Comparison of ENCODE assay signal across 1 fruit fly cellular context in genomic region chr2L:2420490-2420889, dm6.
TF ChIP-seq lines count a peak whose summit lies in the region.

Gene CG9886, plus strand, starts transcription at chr2L:2420830.

TF ChIP-seq in whole organism, embryonic, 481 proteins besides CTCF, POLR2A, EP300 and RAD21 (continued from another document and continues in another):
- no peak for TF ChIP-seq Opbp (GFP tag; IDR thresholded peaks at IDR 0.05; lab: Robert Waterston, UW; ENCODE audit: partially characterized antibody)
- TF ChIP-seq CG12104 (GFP tag; optimal IDR thresholded peaks at IDR 0.05; lab: Kevin White, UChicago) = peak; percentile 29
- TF ChIP-seq Optix (GFP tag; IDR thresholded peaks at IDR 0.05; lab: Robert Waterston, UW) = no peak
- peak; percentile 58 for TF ChIP-seq Max (GFP tag; optimal IDR thresholded peaks at IDR 0.05; lab: Kevin White, UChicago)
- TF ChIP-seq CG3163 (GFP tag; optimal IDR thresholded peaks at IDR 0.05; lab: Kevin White, UChicago) = no peak
- TF ChIP-seq bigmax (GFP tag; optimal IDR thresholded peaks at IDR 0.05; lab: Kevin White, UChicago) = no peak
- TF ChIP-seq Dref (GFP tag; IDR thresholded peaks at IDR 0.05; lab: Robert Waterston, UW) = no peak
- no peak for TF ChIP-seq emc (GFP tag; optimal IDR thresholded peaks at IDR 0.05; lab: Kevin White, UChicago)
- no peak for TF ChIP-seq br (optimal IDR thresholded peaks at IDR 0.05; lab: Kevin White, UChicago)
- no peak for TF ChIP-seq corto (GFP tag; optimal IDR thresholded peaks at IDR 0.05; lab: Kevin White, UChicago)
- peak; percentile 82 for TF ChIP-seq Xrp1 (GFP tag; IDR thresholded peaks at IDR 0.05; lab: Robert Waterston, UW)
- 0 out of 2 replicates have a peak, but pooled peaks have one; percentile 16 for TF ChIP-seq CG10959 (GFP tag; IDR thresholded peaks at IDR 0.05; lab: Robert Waterston, UW)
- peak; percentile 57 for TF ChIP-seq CG7556 (GFP tag; optimal IDR thresholded peaks at IDR 0.05; lab: Kevin White, UChicago)
- TF ChIP-seq Fer1 (GFP tag; optimal IDR thresholded peaks at IDR 0.05; lab: Kevin White, UChicago) = peak; percentile 77
- TF ChIP-seq CG17186 (GFP tag; optimal IDR thresholded peaks at IDR 0.05; lab: Kevin White, UChicago) = peak; percentile 6
- TF ChIP-seq Bteb2 (GFP tag; optimal IDR thresholded peaks at IDR 0.05; lab: Kevin White, UChicago) = peak; percentile 34
- TF ChIP-seq amos (GFP tag; IDR thresholded peaks at IDR 0.05; lab: Robert Waterston, UW; ENCODE audit: partially characterized antibody) = no peak
- TF ChIP-seq Awh (GFP tag; IDR thresholded peaks at IDR 0.05; lab: Robert Waterston, UW) = no peak
- no peak for TF ChIP-seq GATAe (GFP tag; conservative IDR thresholded peaks at IDR 0.05; lab: Robert Waterston, UW)
- no peak for TF ChIP-seq NFAT (GFP tag; IDR thresholded peaks at IDR 0.05; lab: Robert Waterston, UW)
- TF ChIP-seq CG18011 (GFP tag; optimal IDR thresholded peaks at IDR 0.05; lab: Kevin White, UChicago) = peak; percentile 98
- TF ChIP-seq dysf (GFP tag; IDR thresholded peaks at IDR 0.05; lab: Robert Waterston, UW) = no peak
- no peak for TF ChIP-seq CG7963 (GFP tag; IDR thresholded peaks at IDR 0.05; lab: Robert Waterston, UW; ENCODE audit: partially characterized antibody)
- peak; percentile 70 for TF ChIP-seq nerfin-1 (tag; optimal IDR thresholded peaks at IDR 0.05; lab: Kevin White, UChicago)
- peak; percentile 30 for TF ChIP-seq YL-1 (GFP tag; optimal IDR thresholded peaks at IDR 0.05; lab: Kevin White, UChicago)
- TF ChIP-seq Hr78 (GFP tag; optimal IDR thresholded peaks at IDR 0.05; lab: Kevin White, UChicago) = no peak
- TF ChIP-seq Deaf1 (tag; optimal IDR thresholded peaks at IDR 0.05; lab: Kevin White, UChicago) = peak; percentile 44
- TF ChIP-seq wor (GFP tag; IDR thresholded peaks at IDR 0.05; lab: Robert Waterston, UW) = no peak
- no peak for TF ChIP-seq CG12769 (tag; optimal IDR thresholded peaks at IDR 0.05; lab: Kevin White, UChicago)
- TF ChIP-seq CG15073 (GFP tag; optimal IDR thresholded peaks at IDR 0.05; lab: Kevin White, UChicago) = no peak
- peak; percentile 53; the same call in 1 of the 2 replicates for TF ChIP-seq CG13287 (GFP tag; IDR thresholded peaks at IDR 0.05; lab: Robert Waterston, UW; ENCODE audit: partially characterized antibody)
- no peak for TF ChIP-seq sqz (GFP tag; optimal IDR thresholded peaks at IDR 0.05; lab: Kevin White, UChicago)
- TF ChIP-seq Gug (GFP tag; IDR thresholded peaks at IDR 0.05; lab: Robert Waterston, UW) = no peak
- TF ChIP-seq cwo (GFP tag; optimal IDR thresholded peaks at IDR 0.05; lab: Kevin White, UChicago) = peak; percentile 0
- TF ChIP-seq CG13894 (tag; optimal IDR thresholded peaks at IDR 0.05; lab: Kevin White, UChicago) = no peak
- no peak for TF ChIP-seq yki (optimal IDR thresholded peaks at IDR 0.05; lab: Kevin White, UChicago)
- TF ChIP-seq CG6175 (GFP tag; IDR thresholded peaks at IDR 0.05; lab: Robert Waterston, UW) = no peak
- TF ChIP-seq CG18262 (tag; optimal IDR thresholded peaks at IDR 0.05; lab: Kevin White, UChicago) = peak; percentile 74
- TF ChIP-seq CG13424 (tag; optimal IDR thresholded peaks at IDR 0.05; lab: Kevin White, UChicago) = peak; percentile 83
- TF ChIP-seq NC2α (GFP tag; optimal IDR thresholded peaks at IDR 0.05; lab: Kevin White, UChicago) = peak; percentile 3
- no peak for TF ChIP-seq gt (GFP tag; IDR thresholded peaks at IDR 0.05; lab: Robert Waterston, UW)
- no peak for TF ChIP-seq Gsc (GFP tag; IDR thresholded peaks at IDR 0.05; lab: Robert Waterston, UW)
- TF ChIP-seq Rfx (GFP tag; IDR thresholded peaks at IDR 0.05; lab: Robert Waterston, UW) = peak; percentile 61
- TF ChIP-seq Nf-YB (GFP tag; optimal IDR thresholded peaks at IDR 0.05; lab: Kevin White, UChicago) = peak; percentile 49
- TF ChIP-seq chm (GFP tag; IDR thresholded peaks at IDR 0.05; lab: Robert Waterston, UW) = no peak
- no peak for TF ChIP-seq fu2 (GFP tag; optimal IDR thresholded peaks at IDR 0.05; lab: Kevin White, UChicago)
- TF ChIP-seq danr (GFP tag; IDR thresholded peaks at IDR 0.05; lab: Robert Waterston, UW) = no peak
- no peak for TF ChIP-seq psq (GFP tag; optimal IDR thresholded peaks at IDR 0.05; lab: Kevin White, UChicago)
- peak; percentile 60 for TF ChIP-seq Nf-YC (tag; optimal IDR thresholded peaks at IDR 0.05; lab: Kevin White, UChicago)
- peak; percentile 15; the same call in 1 of the 2 replicates for TF ChIP-seq Adf1 (GFP tag; IDR thresholded peaks at IDR 0.05; lab: Robert Waterston, UW)
- TF ChIP-seq CG1024 (GFP tag; IDR thresholded peaks at IDR 0.05; lab: Robert Waterston, UW) = no peak
- no peak for TF ChIP-seq CG6654 (GFP tag; optimal IDR thresholded peaks at IDR 0.05; lab: Kevin White, UChicago)
- no peak for TF ChIP-seq Sin3A (optimal IDR thresholded peaks at IDR 0.05; lab: Kevin White, UChicago)
- TF ChIP-seq CG12659 (GFP tag; optimal IDR thresholded peaks at IDR 0.05; lab: Kevin White, UChicago) = peak; percentile 49
- no peak for TF ChIP-seq zfh2 (GFP tag; optimal IDR thresholded peaks at IDR 0.05; lab: Kevin White, UChicago)
- TF ChIP-seq vvl (GFP tag; IDR thresholded peaks at IDR 0.05; lab: Robert Waterston, UW) = peak; percentile 77
- TF ChIP-seq CG9817 (tag; optimal IDR thresholded peaks at IDR 0.05; lab: Kevin White, UChicago) = peak; percentile 70
- peak; percentile 76 for TF ChIP-seq zen (tag; optimal IDR thresholded peaks at IDR 0.05; lab: Kevin White, UChicago)
- TF ChIP-seq CG31224 (GFP tag; IDR thresholded peaks at IDR 0.05; lab: Robert Waterston, UW) = no peak
- TF ChIP-seq hbn (GFP tag; IDR thresholded peaks at IDR 0.05; lab: Robert Waterston, UW; ENCODE audit: partially characterized antibody) = no peak
- no peak for TF ChIP-seq CG2199 (GFP tag; IDR thresholded peaks at IDR 0.05; lab: Robert Waterston, UW)
- no peak for TF ChIP-seq CG33213 (GFP tag; optimal IDR thresholded peaks at IDR 0.05; lab: Kevin White, UChicago)
- TF ChIP-seq slbo (GFP tag; IDR thresholded peaks at IDR 0.05; lab: Robert Waterston, UW) = peak; percentile 68
- TF ChIP-seq CG18476 (GFP tag; optimal IDR thresholded peaks at IDR 0.05; lab: Kevin White, UChicago) = peak; percentile 49
- peak; percentile 68 for TF ChIP-seq CG4424 (GFP tag; optimal IDR thresholded peaks at IDR 0.05; lab: Kevin White, UChicago)
- TF ChIP-seq CG31388 (GFP tag; optimal IDR thresholded peaks at IDR 0.05; lab: Kevin White, UChicago) = no peak
- no peak for TF ChIP-seq nau (GFP tag; optimal IDR thresholded peaks at IDR 0.05; lab: Kevin White, UChicago)
- TF ChIP-seq Poxn (GFP tag; IDR thresholded peaks at IDR 0.05; lab: Robert Waterston, UW) = no peak
- no peak for TF ChIP-seq jumu (GFP tag; optimal IDR thresholded peaks at IDR 0.05; lab: Kevin White, UChicago)
- TF ChIP-seq knrl (GFP tag; IDR thresholded peaks at IDR 0.05; lab: Robert Waterston, UW; ENCODE audit: partially characterized antibody) = peak; percentile 26; the same call in 1 of the 3 replicates
- TF ChIP-seq CG32532 (GFP tag; IDR thresholded peaks at IDR 0.05; lab: Robert Waterston, UW) = peak; percentile 70
- peak; percentile 21 for TF ChIP-seq tio (GFP tag; optimal IDR thresholded peaks at IDR 0.05; lab: Kevin White, UChicago)
- TF ChIP-seq CG17361 (GFP tag; IDR thresholded peaks at IDR 0.05; lab: Robert Waterston, UW) = peak; percentile 82
- peak; percentile 40 for TF ChIP-seq Ada2b (GFP tag; IDR thresholded peaks at IDR 0.05; lab: Robert Waterston, UW)
- no peak for TF ChIP-seq tna (GFP tag; IDR thresholded peaks at IDR 0.05; lab: Robert Waterston, UW; ENCODE audit: partially characterized antibody)
- no peak for TF ChIP-seq Asciz (GFP tag; optimal IDR thresholded peaks at IDR 0.05; lab: Kevin White, UChicago)
- TF ChIP-seq CG7839 (tag; optimal IDR thresholded peaks at IDR 0.05; lab: Kevin White, UChicago) = peak; percentile 73
- peak; percentile 52 for TF ChIP-seq CG12299 (tag; optimal IDR thresholded peaks at IDR 0.05; lab: Kevin White, UChicago)
- TF ChIP-seq BEAF-32 (GFP tag; optimal IDR thresholded peaks at IDR 0.05; lab: Kevin White, UChicago) = peak; percentile 21
- no peak for TF ChIP-seq prd (optimal IDR thresholded peaks at IDR 0.05; lab: Kevin White, UChicago)
- TF ChIP-seq prd (GFP tag; IDR thresholded peaks at IDR 0.05; lab: Robert Waterston, UW) = peak; percentile 69
- TF ChIP-seq run (tag; optimal IDR thresholded peaks at IDR 0.05; lab: Kevin White, UChicago) = peak; percentile 45
- no peak for TF ChIP-seq HLH4C (GFP tag; IDR thresholded peaks at IDR 0.05; lab: Robert Waterston, UW; ENCODE audit: partially characterized antibody)
- TF ChIP-seq Mes4 (GFP tag; optimal IDR thresholded peaks at IDR 0.05; lab: Kevin White, UChicago) = no peak
- no peak for TF ChIP-seq dati (GFP tag; IDR thresholded peaks at IDR 0.05; lab: Robert Waterston, UW)
- no peak for TF ChIP-seq CG4282 (GFP tag; optimal IDR thresholded peaks at IDR 0.05; lab: Kevin White, UChicago)
- TF ChIP-seq seq (GFP tag; IDR thresholded peaks at IDR 0.05; lab: Robert Waterston, UW) = no peak
- TF ChIP-seq unc-4 (GFP tag; IDR thresholded peaks at IDR 0.05; lab: Robert Waterston, UW; ENCODE audit: partially characterized antibody) = no peak
- no peak for TF ChIP-seq CG1647 (GFP tag; optimal IDR thresholded peaks at IDR 0.05; lab: Kevin White, UChicago)
- TF ChIP-seq al (GFP tag; IDR thresholded peaks at IDR 0.05; lab: Robert Waterston, UW) = no peak
- peak; percentile 72 for TF ChIP-seq Med (GFP tag; lab: Kevin White, UChicago)
- peak; percentile 40 for TF ChIP-seq Jarid2 (GFP tag; optimal IDR thresholded peaks at IDR 0.05; lab: Kevin White, UChicago)
- TF ChIP-seq CG11093 (GFP tag; IDR thresholded peaks at IDR 0.05; lab: Robert Waterston, UW) = no peak
- TF ChIP-seq CG10321 (GFP tag; IDR thresholded peaks at IDR 0.05; lab: Robert Waterston, UW) = no peak
- no peak for TF ChIP-seq CG31365 (tag; optimal IDR thresholded peaks at IDR 0.05; lab: Kevin White, UChicago)
- peak; percentile 18 for TF ChIP-seq CG18764 (GFP tag; optimal IDR thresholded peaks at IDR 0.05; lab: Kevin White, UChicago)
- peak; percentile 84 for TF ChIP-seq nmo (GFP tag; optimal IDR thresholded peaks at IDR 0.05; lab: Kevin White, UChicago)
- no peak for TF ChIP-seq Doc2 (GFP tag; IDR thresholded peaks at IDR 0.05; lab: Robert Waterston, UW)
- peak; percentile 62 for TF ChIP-seq lab (GFP tag; optimal IDR thresholded peaks at IDR 0.05; lab: Kevin White, UChicago)
- peak; percentile 13; the same call in 1 of the 2 replicates for TF ChIP-seq ara (GFP tag; IDR thresholded peaks at IDR 0.05; lab: Robert Waterston, UW)
- TF ChIP-seq CG12071 (GFP tag; optimal IDR thresholded peaks at IDR 0.05; lab: Kevin White, UChicago) = no peak
- no peak for TF ChIP-seq CG34376 (GFP tag; optimal IDR thresholded peaks at IDR 0.05; lab: Kevin White, UChicago)
- TF ChIP-seq maf-S (GFP tag; optimal IDR thresholded peaks at IDR 0.05; lab: Kevin White, UChicago) = no peak
- no peak for TF ChIP-seq sr (GFP tag; IDR thresholded peaks at IDR 0.05; lab: Robert Waterston, UW)
- no peak for TF ChIP-seq CG11560 (tag; IDR thresholded peaks at IDR 0.05; lab: Robert Waterston, UW)
- no peak for TF ChIP-seq CG10274 (GFP tag; optimal IDR thresholded peaks at IDR 0.05; lab: Kevin White, UChicago)
- TF ChIP-seq CG4730 (GFP tag; IDR thresholded peaks at IDR 0.05; lab: Robert Waterston, UW) = no peak
- TF ChIP-seq gcm (GFP tag; optimal IDR thresholded peaks at IDR 0.05; lab: Kevin White, UChicago) = peak; percentile 64
- peak; percentile 14 for TF ChIP-seq CG7271 (tag; optimal IDR thresholded peaks at IDR 0.05; lab: Kevin White, UChicago)
- TF ChIP-seq Six4 (GFP tag; optimal IDR thresholded peaks at IDR 0.05; lab: Kevin White, UChicago) = peak; percentile 48
- TF ChIP-seq CG7372 (GFP tag; IDR thresholded peaks at IDR 0.05; lab: Robert Waterston, UW) = no peak
- TF ChIP-seq CG16863 (GFP tag; optimal IDR thresholded peaks at IDR 0.05; lab: Kevin White, UChicago) = no peak
- TF ChIP-seq ewg (GFP tag; optimal IDR thresholded peaks at IDR 0.05; lab: Kevin White, UChicago) = peak; percentile 8
- TF ChIP-seq Trl (optimal IDR thresholded peaks at IDR 0.05; lab: Kevin White, UChicago) = no peak
- no peak for TF ChIP-seq Trl (GFP tag; optimal IDR thresholded peaks at IDR 0.05; lab: Kevin White, UChicago)
- TF ChIP-seq pnt (GFP tag; optimal IDR thresholded peaks at IDR 0.05; lab: Kevin White, UChicago) = no peak
- TF ChIP-seq H2.0 (GFP tag; IDR thresholded peaks at IDR 0.05; lab: Robert Waterston, UW) = peak; percentile 41; the same call in 1 of the 2 replicates
- TF ChIP-seq CG1233 (GFP tag; optimal IDR thresholded peaks at IDR 0.05; lab: Kevin White, UChicago) = peak; percentile 27
- TF ChIP-seq h (optimal IDR thresholded peaks at IDR 0.05; lab: Kevin White, UChicago) = no peak
- TF ChIP-seq Ets65A (GFP tag; lab: Kevin White, UChicago) = no peak
- peak; percentile 55 for TF ChIP-seq Hmr (GFP tag; optimal IDR thresholded peaks at IDR 0.05; lab: Kevin White, UChicago)
- no peak for TF ChIP-seq CG9609 (GFP tag; optimal IDR thresholded peaks at IDR 0.05; lab: Kevin White, UChicago)
- TF ChIP-seq Pdp1 (GFP tag; optimal IDR thresholded peaks at IDR 0.05; lab: Kevin White, UChicago) = peak in 1 of 2 experiments; percentile 76
- peak; percentile 87 for TF ChIP-seq CG12391 (tag; optimal IDR thresholded peaks at IDR 0.05; lab: Kevin White, UChicago)
- no peak for TF ChIP-seq CG16813 (GFP tag; IDR thresholded peaks at IDR 0.05; lab: Robert Waterston, UW; ENCODE audit: partially characterized antibody)
- no peak for TF ChIP-seq Neu2 (GFP tag; optimal IDR thresholded peaks at IDR 0.05; lab: Kevin White, UChicago; ENCODE audit: borderline replicate concordance)
- TF ChIP-seq CG9876 (GFP tag; optimal IDR thresholded peaks at IDR 0.05; lab: Kevin White, UChicago) = no peak
- no peak for TF ChIP-seq sens-2 (GFP tag; IDR thresholded peaks at IDR 0.05; lab: Robert Waterston, UW)
- peak; percentile 61 for TF ChIP-seq sd (tag; optimal IDR thresholded peaks at IDR 0.05; lab: Kevin White, UChicago)
- TF ChIP-seq dm (GFP tag; optimal IDR thresholded peaks at IDR 0.05; lab: Kevin White, UChicago) = no peak
- no peak for TF ChIP-seq pita (GFP tag; optimal IDR thresholded peaks at IDR 0.05; lab: Kevin White, UChicago)
- TF ChIP-seq lmd (GFP tag; IDR thresholded peaks at IDR 0.05; lab: Robert Waterston, UW) = peak; percentile 32; the same call in 1 of the 2 replicates
- TF ChIP-seq CG32767 (GFP tag; IDR thresholded peaks at IDR 0.05; lab: Robert Waterston, UW) = peak; percentile 54; the same call in 1 of the 2 replicates
- peak; percentile 87 for TF ChIP-seq gem (tag; optimal IDR thresholded peaks at IDR 0.05; lab: Kevin White, UChicago)
- TF ChIP-seq CG7786 (GFP tag; optimal IDR thresholded peaks at IDR 0.05; lab: Kevin White, UChicago) = no peak
- peak; percentile 5 for TF ChIP-seq vfl (GFP tag; optimal IDR thresholded peaks at IDR 0.05; lab: Kevin White, UChicago)
